Fruit fly (Drosophila melanogaster) whole organism: ENCODE data around the gene CG34251.
A peak's percentile ranks its signal among the peaks of the same experiment; 100 is the strongest.

Source experiments
- CG8478 ChIP-seq: fragments of >200 bp; optimal IDR thresholded peaks from 2 replicates; lab custom pipeline; 2018; ENCODE audit warnings: inconsistent platforms
- EcR ChIP-seq, 2 experiments: fragments of >200 bp; optimal IDR thresholded peaks; 2 replicates each; lab custom pipeline; 2017; ENCODE audit warnings: missing biosample characterization in 2 of 2, missing genetic modification characterization in 2 of 2, missing genetic modification reagents in 2 of 2
- pan ChIP-seq: fragments of >200 bp; optimal IDR thresholded peaks from 2 replicates; lab custom pipeline; 2017
- psq ChIP-seq: fragments of >200 bp; optimal IDR thresholded peaks from 2 replicates; lab custom pipeline; 2017
- usp ChIP-seq: fragments of >200 bp; optimal IDR thresholded peaks from 2 replicates; lab custom pipeline; 2017; ENCODE audit warnings: missing biosample characterization, missing genetic modification characterization, mixed read lengths

DNA sequence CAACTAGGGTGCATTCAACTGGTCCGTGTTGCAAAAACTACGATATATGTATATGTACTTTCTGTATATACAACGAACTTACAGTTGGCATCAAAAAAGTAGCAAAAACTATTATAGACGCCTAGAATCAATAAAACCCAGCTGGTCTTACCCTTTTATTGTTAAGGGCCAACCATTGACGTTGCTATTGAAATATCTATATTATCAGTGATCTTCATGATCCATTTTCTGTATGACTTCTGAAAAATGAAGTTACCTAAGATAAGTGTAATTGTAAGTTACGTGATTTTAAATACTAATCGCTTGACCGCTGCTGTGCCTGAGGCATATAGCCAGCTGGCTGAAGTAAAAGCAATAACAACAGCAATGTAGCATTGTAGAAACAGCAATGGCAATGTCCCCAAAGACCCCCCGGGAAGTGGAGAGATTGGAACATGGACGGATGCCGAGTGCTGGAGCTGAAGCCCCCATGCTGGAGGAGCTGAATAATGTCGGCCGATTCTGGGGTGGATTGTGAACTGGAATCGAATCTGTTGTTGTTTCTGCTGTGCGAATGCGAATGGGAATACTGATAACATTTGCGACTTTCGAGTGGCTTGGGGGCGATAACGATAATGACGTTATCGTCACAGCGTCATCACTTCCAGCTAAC lies 13.6 kb upstream of the CG34251 start:
- TF ChIP-seq psq (lab: Kevin White, UChicago) (no peak), usp (GFP tag; lab: Kevin White, UChicago) (no peak), pan (no peak), CG8478 (lab: Kevin White, UChicago) (no peak), EcR (GFP tag; optimal IDR thresholded peaks at IDR 0.05; lab: Kevin White, UChicago) (peak in 1 of 2 experiments; percentile 42)
